Worm (Caenorhabditis elegans) whole organism, L1 larva: Measurements from ENCODE around the gene C05C9.1.

Experiments used
- C16A3.4 ChIP-seq: fragments of 150-350 bp; optimal IDR thresholded peaks from 2 replicates; lab custom pipeline; 2014; ENCODE audit warnings: missing biosample characterization, missing genetic modification characterization
- C34B4.2 ChIP-seq: sonication (generic microtip); optimal IDR thresholded peaks from 2 replicates; lab custom pipeline; 2017; ENCODE audit warnings: mild to moderate bottlenecking, missing genetic modification characterization, missing compliant biosample characterization
- F16B12.6 ChIP-seq: fragments of 150-350 bp; optimal IDR thresholded peaks from 2 replicates; lab custom pipeline; 2014; ENCODE audit warnings: missing biosample characterization, missing genetic modification characterization
- alr-1 ChIP-seq: fragments of 200-800 bp; sonication (Bioruptor generic); optimal IDR thresholded peaks from 2 replicates; lab custom pipeline; 2018; ENCODE audit warnings: borderline replicate concordance, mild to moderate bottlenecking, missing genetic modification characterization, missing compliant biosample characterization
- aly-2 ChIP-seq: fragments of 150-350 bp; optimal IDR thresholded peaks from 2 replicates; lab custom pipeline; 2014; ENCODE audit warnings: missing biosample characterization, missing genetic modification characterization
- blmp-1 ChIP-seq: fragments of 150-350 bp; optimal IDR thresholded peaks from 2 replicates; lab custom pipeline; 2014; ENCODE audit warnings: missing biosample characterization, missing genetic modification characterization
- ceh-8 ChIP-seq: fragments of 200-800 bp; sonication (Bioruptor generic); optimal IDR thresholded peaks from 2 replicates; lab custom pipeline; 2018; ENCODE audit warnings: mild to moderate bottlenecking, missing genetic modification characterization, moderate library complexity, missing compliant biosample characterization
- ceh-90 ChIP-seq: sonication (generic microtip); optimal IDR thresholded peaks from 2 replicates; lab custom pipeline; 2016; ENCODE audit warnings: missing genetic modification characterization, missing compliant biosample characterization
- efl-3 ChIP-seq: fragments of 200-800 bp; sonication (Bioruptor generic); optimal IDR thresholded peaks from 2 replicates; lab custom pipeline; 2018; ENCODE audit warnings: mild to moderate bottlenecking, missing genetic modification characterization, missing compliant biosample characterization
- egl-13 ChIP-seq: sonication (generic microtip); optimal IDR thresholded peaks from 2 replicates; lab custom pipeline; 2016; ENCODE audit warnings: missing genotype, missing genetic modification reagents, missing genetic modification characterization, missing compliant biosample characterization
- elt-3 ChIP-seq, 6 experiments: fragments of 150-350 bp in 1 of 6; sonication (generic microtip); optimal IDR thresholded peaks; 2 replicates each; lab custom pipeline; 2017 to 2018; ENCODE audit warnings: missing biosample characterization in 6 of 6, missing genetic modification characterization in 6 of 6, inconsistent platforms in 1 of 6
- fkh-4 ChIP-seq: sonication (generic microtip); optimal IDR thresholded peaks from 2 replicates; lab custom pipeline; 2016; ENCODE audit warnings: missing compliant biosample characterization, missing genetic modification characterization, borderline replicate concordance
- grh-1 ChIP-seq: fragments of 200-800 bp; sonication (Bioruptor generic); IDR thresholded peaks from 2 replicates; pipeline ENCODE4 v1.3.6; 2022; ENCODE audit warnings: missing genetic modification reagents, missing genetic modification characterization, missing compliant biosample characterization
- hlh-17 ChIP-seq: fragments of 200-800 bp; sonication (Bioruptor generic); optimal IDR thresholded peaks from 2 replicates; lab custom pipeline; 2018; ENCODE audit warnings: missing genetic modification characterization, mild to moderate bottlenecking, missing compliant biosample characterization, moderate library complexity, borderline replicate concordance
- hlh-4 ChIP-seq: sonication (generic microtip); optimal IDR thresholded peaks from 2 replicates; lab custom pipeline; 2016; ENCODE audit warnings: mild to moderate bottlenecking, missing genetic modification characterization, missing compliant biosample characterization
- hpl-2 ChIP-seq: fragments of 150-350 bp; optimal IDR thresholded peaks from 2 replicates; lab custom pipeline; 2014; ENCODE audit warnings: missing biosample characterization, missing genetic modification reagents, missing genetic modification characterization
- isw-1 ChIP-seq: fragments of 200-800 bp; sonication (Bioruptor generic); IDR thresholded peaks from 2 replicates; pipeline ENCODE4 v1.3.6; 2022; ENCODE audit warnings: missing genetic modification characterization, missing compliant biosample characterization
- jun-1 ChIP-seq: fragments of 150-350 bp; optimal IDR thresholded peaks from 2 replicates; lab custom pipeline; 2014; ENCODE audit warnings: missing biosample characterization, missing genetic modification reagents, missing genetic modification characterization
- lin-14 ChIP-seq: fragments of 200-800 bp; sonication (Bioruptor generic); optimal IDR thresholded peaks from 2 replicates; lab custom pipeline; 2018; ENCODE audit warnings: mild to moderate bottlenecking, missing genetic modification characterization, moderate library complexity, missing compliant biosample characterization
- lin-35 ChIP-seq, 2 experiments: fragments of 150-350 bp; optimal IDR thresholded peaks; 2 replicates each; lab custom pipeline; 2014; ENCODE audit warnings: missing biosample characterization in 2 of 2, missing genetic modification characterization in 2 of 2, missing genetic modification reagents in 2 of 2
- lin-39 ChIP-seq: fragments of 150-350 bp; optimal IDR thresholded peaks from 2 replicates; lab custom pipeline; 2014; ENCODE audit warnings: missing biosample characterization, missing genetic modification reagents, missing genetic modification characterization
- mab-9 ChIP-seq: fragments of 200-800 bp; sonication (Bioruptor generic); IDR thresholded peaks from 2 replicates; pipeline ENCODE4 v1.3.6; 2022; ENCODE audit warnings: missing genetic modification reagents, missing genetic modification characterization, missing compliant biosample characterization
- mdl-1 ChIP-seq, 2 experiments: fragments of 150-350 bp; optimal IDR thresholded peaks; 2 replicates each; lab custom pipeline; 2014 to 2017; ENCODE audit warnings: missing biosample characterization in 2 of 2, missing genetic modification characterization in 2 of 2, inconsistent platforms in 1 of 2
- mep-1 ChIP-seq: fragments of 150-350 bp; optimal IDR thresholded peaks from 2 replicates; lab custom pipeline; 2014; ENCODE audit warnings: missing biosample characterization, missing genetic modification characterization
- nhr-19 ChIP-seq: fragments of 200-800 bp; sonication (Bioruptor generic); conservative IDR thresholded peaks from 2 replicates; pipeline ENCODE4 v1.3.6; 2022; ENCODE audit warnings: missing genetic modification characterization, missing compliant biosample characterization
- nhr-20 ChIP-seq: sonication (generic microtip); optimal IDR thresholded peaks from 2 replicates; lab custom pipeline; 2016; ENCODE audit warnings: mild to moderate bottlenecking, missing genetic modification characterization, missing compliant biosample characterization
- nhr-237 ChIP-seq: fragments of 150-350 bp; optimal IDR thresholded peaks from 2 replicates; lab custom pipeline; 2014; ENCODE audit warnings: missing biosample characterization, missing genetic modification characterization
- nhr-28 ChIP-seq: fragments of 150-350 bp; optimal IDR thresholded peaks from 2 replicates; lab custom pipeline; 2014; ENCODE audit warnings: missing biosample characterization, missing genetic modification characterization
- nhr-47 ChIP-seq: sonication (generic microtip); optimal IDR thresholded peaks from 2 replicates; lab custom pipeline; 2016; ENCODE audit warnings: mild to moderate bottlenecking, missing genetic modification characterization, moderate library complexity, missing compliant biosample characterization
- nhr-71 ChIP-seq: sonication (generic microtip); optimal IDR thresholded peaks from 2 replicates; lab custom pipeline; 2016; ENCODE audit warnings: mild to moderate bottlenecking, missing genetic modification characterization, moderate library complexity, missing compliant biosample characterization
- nhr-76 ChIP-seq: sonication (generic microtip); optimal IDR thresholded peaks from 2 replicates; lab custom pipeline; 2017; ENCODE audit warnings: missing biosample characterization, missing genetic modification characterization
- nhr-85 ChIP-seq: sonication (generic microtip); peaks from one replicate; lab custom pipeline; 2016; ENCODE audit warnings: missing genetic modification characterization, inconsistent platforms, missing compliant biosample characterization
- nhr-90 ChIP-seq: sonication (generic microtip); optimal IDR thresholded peaks from 2 replicates; lab custom pipeline; 2016; ENCODE audit warnings: mild to moderate bottlenecking, missing genetic modification characterization, missing compliant biosample characterization; ENCODE audit not compliant: poor library complexity
- pag-3 ChIP-seq: sonication (generic microtip); optimal IDR thresholded peaks from 2 replicates; lab custom pipeline; 2017; ENCODE audit warnings: missing genetic modification characterization, mild to moderate bottlenecking, missing compliant biosample characterization, antibody characterized with exemption, borderline replicate concordance; ENCODE audit not compliant: insufficient read depth
- pqm-1 ChIP-seq: sonication (generic microtip); optimal IDR thresholded peaks from 3 replicates; lab custom pipeline; 2017; ENCODE audit warnings: missing biosample characterization, missing genetic modification characterization
- rnt-1 ChIP-seq: sonication (generic microtip); optimal IDR thresholded peaks from 2 replicates; lab custom pipeline; 2016; ENCODE audit warnings: mild to moderate bottlenecking, missing genetic modification characterization, moderate library complexity, missing compliant biosample characterization
- snu-23 ChIP-seq: sonication (generic microtip); optimal IDR thresholded peaks from 2 replicates; lab custom pipeline; 2016; ENCODE audit warnings: missing genetic modification characterization, missing compliant biosample characterization
- sox-4 ChIP-seq: sonication (generic microtip); optimal IDR thresholded peaks from 2 replicates; lab custom pipeline; 2016; ENCODE audit warnings: missing genetic modification characterization, missing compliant biosample characterization
- sup-37 ChIP-seq: fragments of 200-800 bp; sonication (Bioruptor generic); optimal IDR thresholded peaks from 2 replicates; lab custom pipeline; 2018; ENCODE audit warnings: mild to moderate bottlenecking, missing genetic modification characterization, missing compliant biosample characterization
- tbx-2 ChIP-seq: sonication (generic microtip); optimal IDR thresholded peaks from 2 replicates; lab custom pipeline; 2016; ENCODE audit warnings: missing genetic modification characterization, missing compliant biosample characterization
- unc-30 ChIP-seq: sonication (generic microtip); optimal IDR thresholded peaks from 2 replicates; lab custom pipeline; 2017; ENCODE audit warnings: missing biosample characterization, missing genetic modification characterization
- unc-98 ChIP-seq: fragments of 200-800 bp; sonication (Bioruptor generic); IDR thresholded peaks from 2 replicates; pipeline ENCODE4 v1.3.6; 2022; ENCODE audit warnings: missing genetic modification characterization, missing compliant biosample characterization
- vab-15 ChIP-seq: sonication (generic microtip); optimal IDR thresholded peaks from 2 replicates; lab custom pipeline; 2017; ENCODE audit warnings: missing genotype, mild to moderate bottlenecking, missing genetic modification characterization, missing compliant biosample characterization
- ztf-11 ChIP-seq, 2 experiments: sonication (generic microtip); optimal IDR thresholded peaks; 2 replicates each; lab custom pipeline; 2016 to 2017; ENCODE audit warnings: missing genetic modification characterization in 2 of 2, missing biosample characterization in 1 of 2, missing compliant biosample characterization in 1 of 2

Gene C05C9.1

DNA sequence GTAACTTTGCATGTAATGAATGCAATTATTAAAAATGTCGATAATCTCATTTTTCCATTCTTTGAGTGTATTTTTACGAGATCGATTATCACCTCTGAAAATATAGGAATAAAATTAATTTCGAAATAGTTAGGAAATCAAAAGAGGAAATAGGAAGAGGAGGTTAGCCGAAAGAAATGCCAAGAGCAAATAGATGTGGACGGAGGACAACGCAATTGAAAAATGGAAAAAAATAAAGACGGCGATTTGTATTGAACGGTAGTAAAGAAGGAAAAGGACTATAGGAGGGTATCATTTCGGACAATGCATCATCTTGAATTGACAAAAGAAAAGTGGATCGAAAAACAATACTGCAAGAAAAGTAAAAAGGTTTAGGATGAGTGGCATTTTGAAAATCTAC lies 28.9 kb downstream of the C05C9.1 start, which contains the start of gene F13D2.1:
TSS of gene F13D2.1 (minus strand) at position 101 of the 400 bp plus-strand sequence.
- no peak for TF ChIP-seq tbx-2 (tag; lab: Kevin White, UChicago)
- TF ChIP-seq unc-98, result no peak
- TF ChIP-seq ceh-8 (GFP tag; lab: Kevin White, UChicago), result no peak
- no peak for TF ChIP-seq sup-37
- no peak for TF ChIP-seq snu-23 (GFP tag; lab: Kevin White, UChicago)
- TF ChIP-seq ztf-11 (tag; optimal IDR thresholded peaks at IDR 0.05; lab: Kevin White, UChicago), result no peak
- no peak for TF ChIP-seq nhr-47 (tag; lab: Kevin White, UChicago)
- TF ChIP-seq alr-1 (tag; lab: Kevin White, UChicago), result no peak
- TF ChIP-seq hlh-4 (tag; lab: Kevin White, UChicago), result no peak
- no peak for TF ChIP-seq mdl-1 (tag; optimal IDR thresholded peaks at IDR 0.05; lab: Kevin White, UChicago)
- no peak for TF ChIP-seq hlh-17 (GFP tag; lab: Kevin White, UChicago)
- TF ChIP-seq nhr-237 (tag; lab: Kevin White, UChicago), result no peak
- no peak for TF ChIP-seq nhr-76
- no peak for TF ChIP-seq nhr-20 (tag; lab: Kevin White, UChicago)

ce11 chrX:11190443-11190842 lies 29.8 kb downstream of the C05C9.1 start:
- TF ChIP-seq grh-1 (GFP tag; lab: Robert Waterston, UW) (no peak), sox-4 (tag; lab: Kevin White, UChicago) (no peak), efl-3 (no peak), F16B12.6 (tag; lab: Kevin White, UChicago) (no peak), alr-1 (tag; lab: Kevin White, UChicago) (no peak), mdl-1 (tag; optimal IDR thresholded peaks at IDR 0.05; lab: Kevin White, UChicago) (no peak), mep-1 (tag; lab: Kevin White, UChicago) (no peak), nhr-19 (GFP tag; lab: Robert Waterston, UW) (no peak), isw-1 (GFP tag; lab: Robert Waterston, UW) (no peak), C16A3.4 (no peak), aly-2 (tag; lab: Kevin White, UChicago) (no peak), lin-14 (GFP tag; lab: Kevin White, UChicago) (peak; percentile 48), rnt-1 (tag; lab: Kevin White, UChicago) (peak; percentile 0), nhr-85 (tag; lab: Kevin White, UChicago) (peak; percentile 63), nhr-90 (tag; lab: Kevin White, UChicago) (no peak), fkh-4 (tag; lab: Kevin White, UChicago) (no peak), ceh-90 (no peak), lin-39 (no peak), pqm-1 (no peak), nhr-47 (tag; lab: Kevin White, UChicago) (no peak), hlh-17 (GFP tag; lab: Kevin White, UChicago) (no peak), C34B4.2 (tag; lab: Kevin White, UChicago) (no peak), hpl-2 (no peak), elt-3 (tag; optimal IDR thresholded peaks at IDR 0.05; lab: Kevin White, UChicago) (peak in 3 of 6 experiments; percentile 7 to 82 (median 31)), jun-1 (tag; lab: Kevin White, UChicago) (no peak), blmp-1 (tag; lab: Kevin White, UChicago) (peak; percentile 49), nhr-20 (tag; lab: Kevin White, UChicago) (peak; percentile 61), nhr-28 (tag; lab: Kevin White, UChicago) (no peak), snu-23 (GFP tag; lab: Kevin White, UChicago) (peak; percentile 54), pag-3 (peak; percentile 82), ceh-8 (GFP tag; lab: Kevin White, UChicago) (no peak), nhr-71 (peak; percentile 46), lin-35 (GFP tag; optimal IDR thresholded peaks at IDR 0.05; lab: Kevin White, UChicago) (peak in 1 of 2 experiments; percentile 50), vab-15 (tag; lab: Kevin White, UChicago) (no peak), mab-9 (GFP tag; lab: Robert Waterston, UW) (no peak), unc-30 (tag; lab: Kevin White, UChicago) (no peak), egl-13 (tag; lab: Kevin White, UChicago) (no peak), hlh-4 (tag; lab: Kevin White, UChicago) (no peak), unc-98 (no peak)
